Fruit fly (Drosophila melanogaster) whole organism: ENCODE measurements around the gene Dbp73D.

Source experiments
- CG8478 ChIP-seq: fragments of >200 bp; optimal IDR thresholded peaks from 2 replicates; lab custom pipeline; 2018; ENCODE audit warnings: inconsistent platforms
- Dll ChIP-seq: fragments of >200 bp; optimal IDR thresholded peaks from 2 replicates; lab custom pipeline; 2017
- EcR ChIP-seq, 2 experiments: fragments of >200 bp; optimal IDR thresholded peaks; 2 replicates each; lab custom pipeline; 2017; ENCODE audit warnings: missing biosample characterization in 2 of 2, missing genetic modification characterization in 2 of 2, missing genetic modification reagents in 2 of 2
- pan ChIP-seq: fragments of >200 bp; optimal IDR thresholded peaks from 2 replicates; lab custom pipeline; 2017
- psq ChIP-seq: fragments of >200 bp; optimal IDR thresholded peaks from 2 replicates; lab custom pipeline; 2017
- usp ChIP-seq: fragments of >200 bp; optimal IDR thresholded peaks from 2 replicates; lab custom pipeline; 2017; ENCODE audit warnings: missing biosample characterization, missing genetic modification characterization, mixed read lengths

Dbp73D gene

dm6 chr3L:16727939-16728635 is 2.5 kb downstream of the Dbp73D start, which contains the start of gene PGRP-SB1:
Gene PGRP-SB1, minus strand, starts transcription at chr3L:16727989.
- TF ChIP-seq pan (lab: Kevin White, UChicago) (peak; percentile 70), usp (no peak)

dm6 chr3L:16726069-16726591 is 4.5 kb downstream of the Dbp73D start, which contains the start of the genes CG13026 and PGRP-SB2:
Gene CG13026, minus strand, starts transcription at chr3L:16726169.
Gene PGRP-SB2, plus strand, starts transcription at chr3L:16726541.
- TF ChIP-seq pan (lab: Kevin White, UChicago) (no peak), EcR (GFP tag; optimal IDR thresholded peaks at IDR 0.05; lab: Kevin White, UChicago) (no peak)

- TF ChIP-seq Dll (lab: Kevin White, UChicago) (no peak), pan (lab: Kevin White, UChicago) (no peak), psq (lab: Kevin White, UChicago) (no peak), usp (no peak), EcR (GFP tag; optimal IDR thresholded peaks at IDR 0.05; lab: Kevin White, UChicago) (no peak), CG8478 (no peak)
Measured at dm6 chr3L:16724561-16724960, 6.1 kb downstream of the Dbp73D start, which contains the start of gene CG13031. Gene CG13031, plus strand, starts transcription at chr3L:16724861.

dm6 chr3L:16714193-16714538 is 16.5 kb downstream of the Dbp73D start:
- TF ChIP-seq Dll (lab: Kevin White, UChicago) (no peak), CG8478 (no peak), psq (lab: Kevin White, UChicago) (no peak), usp (no peak), pan (lab: Kevin White, UChicago) (no peak), EcR (GFP tag; optimal IDR thresholded peaks at IDR 0.05; lab: Kevin White, UChicago) (no peak)

- no peak for TF ChIP-seq EcR (GFP tag; optimal IDR thresholded peaks at IDR 0.05; lab: Kevin White, UChicago)
- TF ChIP-seq Dll (lab: Kevin White, UChicago), result peak; percentile 19
- TF ChIP-seq psq (lab: Kevin White, UChicago), result no peak
Measured at dm6 chr3L:16713446-16714192, 17.0 kb downstream of the Dbp73D start.

- TF ChIP-seq usp (no peak), EcR (GFP tag; optimal IDR thresholded peaks at IDR 0.05; lab: Kevin White, UChicago) (no peak), psq (lab: Kevin White, UChicago) (no peak), Dll (lab: Kevin White, UChicago) (no peak), CG8478 (no peak), pan (lab: Kevin White, UChicago) (no peak)
Measured at dm6 chr3L:16712371-16712770, 18.2 kb downstream of the Dbp73D start.

- TF ChIP-seq CG8478 (no peak), usp (no peak), psq (lab: Kevin White, UChicago) (no peak), pan (lab: Kevin White, UChicago) (no peak), Dll (lab: Kevin White, UChicago) (no peak), EcR (GFP tag; optimal IDR thresholded peaks at IDR 0.05; lab: Kevin White, UChicago) (no peak)
Measured at dm6 chr3L:16711430-16712228, 19.0 kb downstream of the Dbp73D start, which contains the start of the genes CG43954, Lasp and Dab. Gene CG43954, minus strand, starts transcription at chr3L:16711677. Gene Lasp, minus strand, starts transcription at chr3L:16711677. Gene Dab, plus strand, starts transcription at chr3L:16712126.

- TF ChIP-seq EcR (GFP tag; optimal IDR thresholded peaks at IDR 0.05; lab: Kevin White, UChicago) (no peak), CG8478 (no peak), usp (no peak), psq (lab: Kevin White, UChicago) (no peak), Dll (lab: Kevin White, UChicago) (no peak), pan (lab: Kevin White, UChicago) (no peak)
Measured at dm6 chr3L:16710258-16711020, 20.2 kb downstream of the Dbp73D start.

- TF ChIP-seq EcR (GFP tag; optimal IDR thresholded peaks at IDR 0.05; lab: Kevin White, UChicago) (no peak), Dll (lab: Kevin White, UChicago) (no peak)
Measured at dm6 chr3L:16709673-16710257, 20.9 kb downstream of the Dbp73D start.

dm6 chr3L:16708738-16709350 is 21.8 kb downstream of the Dbp73D start:
- TF ChIP-seq usp, result no peak

- TF ChIP-seq EcR (GFP tag; optimal IDR thresholded peaks at IDR 0.05; lab: Kevin White, UChicago) (no peak), CG8478 (no peak), pan (lab: Kevin White, UChicago) (no peak), Dll (lab: Kevin White, UChicago) (no peak), psq (lab: Kevin White, UChicago) (no peak), usp (no peak)
Measured at dm6 chr3L:16705630-16706029, 25.0 kb downstream of the Dbp73D start.
